Worm (Caenorhabditis elegans): ENCODE data around the gene dhhc-8.

dhhc-8 gene

ce11 chrIII:13103980-13104379, 3.4 kb upstream of the dhhc-8 start:
- no peak for TF ChIP-seq ceh-16 (tag; optimal IDR thresholded peaks at IDR 0.05)
- no peak for TF ChIP-seq lin-11 (tag; optimal IDR thresholded peaks at IDR 0.05)

ce11 chrIII:13104410-13104809, 3.0 kb upstream of the dhhc-8 start:
- TF ChIP-seq nhr-77 (tag; optimal IDR thresholded peaks at IDR 0.05) = no peak
- no peak for TF ChIP-seq ztf-1 (GFP tag; conservative IDR thresholded peaks at IDR 0.05)
- no peak for TF ChIP-seq skn-1 (tag; optimal IDR thresholded peaks at IDR 0.05)
- TF ChIP-seq nhr-25 (tag; optimal IDR thresholded peaks at IDR 0.05) = no peak
- TF ChIP-seq sma-9 (GFP tag; optimal IDR thresholded peaks at IDR 0.05) = no peak
- no peak for TF ChIP-seq sma-9 (tag; optimal IDR thresholded peaks at IDR 0.05)
- no peak for TF ChIP-seq unc-62 (GFP tag; optimal IDR thresholded peaks at IDR 0.05)
- no peak for TF ChIP-seq nhr-21 (tag; optimal IDR thresholded peaks at IDR 0.05)
- no peak for TF ChIP-seq alr-1 (tag; optimal IDR thresholded peaks at IDR 0.05)
- TF ChIP-seq dmd-4 (tag; optimal IDR thresholded peaks at IDR 0.05) = no peak
- TF ChIP-seq aly-2 (tag; optimal IDR thresholded peaks at IDR 0.05) = no peak
- no peak for TF ChIP-seq unc-55 (GFP tag; optimal IDR thresholded peaks at IDR 0.05)
- no peak for TF ChIP-seq Y55F3AM.14 (GFP tag; optimal IDR thresholded peaks at IDR 0.05)
- no peak for TF ChIP-seq C34F6.9 (tag; optimal IDR thresholded peaks at IDR 0.05)
- TF ChIP-seq nhr-23 (tag; optimal IDR thresholded peaks at IDR 0.05) = no peak
- no peak for TF ChIP-seq elt-1 (tag; optimal IDR thresholded peaks at IDR 0.05)
- TF ChIP-seq mdl-1 (tag; optimal IDR thresholded peaks at IDR 0.05) = no peak
- no peak for TF ChIP-seq peb-1 (tag; optimal IDR thresholded peaks at IDR 0.05)
- no peak for TF ChIP-seq mab-5 (tag; optimal IDR thresholded peaks at IDR 0.05)
- TF ChIP-seq nhr-237 (tag; optimal IDR thresholded peaks at IDR 0.05) = no peak

- TF ChIP-seq nhr-21 (tag; optimal IDR thresholded peaks at IDR 0.05) (no peak), nhr-25 (tag; optimal IDR thresholded peaks at IDR 0.05) (no peak), elt-3 (tag; optimal IDR thresholded peaks at IDR 0.05) (no peak), mbf-1 (tag; optimal IDR thresholded peaks at IDR 0.05) (no peak), ztf-4 (tag; optimal IDR thresholded peaks at IDR 0.05) (no peak), zag-1 (tag; optimal IDR thresholded peaks at IDR 0.05) (no peak), nhr-23 (tag; optimal IDR thresholded peaks at IDR 0.05) (no peak), dmd-4 (tag; optimal IDR thresholded peaks at IDR 0.05) (no peak), snpc-4 (tag; optimal IDR thresholded peaks at IDR 0.05) (no peak), unc-39 (tag; optimal IDR thresholded peaks at IDR 0.05) (no peak), lin-11 (tag; optimal IDR thresholded peaks at IDR 0.05) (no peak), lsy-2 (tag; optimal IDR thresholded peaks at IDR 0.05) (no peak), ceh-82 (tag; optimal IDR thresholded peaks at IDR 0.05) (no peak)
These were observed 1.9 kb upstream of the dhhc-8 start for ce11 chrIII:13105497-13105896.

ce11 chrIII:13105911-13106310, 1.5 kb upstream of the dhhc-8 start:
- TF ChIP-seq crh-2 (tag; optimal IDR thresholded peaks at IDR 0.05) (peak; percentile 68), sem-4 (tag; optimal IDR thresholded peaks at IDR 0.05) (peak; percentile 67), C34F6.9 (tag; optimal IDR thresholded peaks at IDR 0.05) (peak; percentile 59), nhr-129 (tag; optimal IDR thresholded peaks at IDR 0.05) (peak; percentile 71), R02D3.7 (tag; optimal IDR thresholded peaks at IDR 0.05) (no peak), gmeb-1 (tag; optimal IDR thresholded peaks at IDR 0.05) (peak; percentile 20), lsy-2 (tag; optimal IDR thresholded peaks at IDR 0.05) (peak in 1 of 2 experiments; percentile 61), elt-1 (tag; optimal IDR thresholded peaks at IDR 0.05) (no peak), skn-1 (tag; optimal IDR thresholded peaks at IDR 0.05) (no peak), lin-13 (GFP tag; optimal IDR thresholded peaks at IDR 0.05) (peak; percentile 47), fos-1 (tag; optimal IDR thresholded peaks at IDR 0.05) (peak; percentile 62), unc-55 (GFP tag; optimal IDR thresholded peaks at IDR 0.05) (peak; percentile 87), F13H6.1 (tag; optimal IDR thresholded peaks at IDR 0.05) (peak; percentile 42), unc-62 (GFP tag; optimal IDR thresholded peaks at IDR 0.05) (no peak)

- TF ChIP-seq C34F6.9 (tag; optimal IDR thresholded peaks at IDR 0.05) = no peak
- no peak for TF ChIP-seq unc-55 (GFP tag; optimal IDR thresholded peaks at IDR 0.05)
- no peak for TF ChIP-seq unc-62 (GFP tag; optimal IDR thresholded peaks at IDR 0.05)
- no peak for TF ChIP-seq lin-13 (GFP tag; optimal IDR thresholded peaks at IDR 0.05)
- TF ChIP-seq elt-3 (tag; optimal IDR thresholded peaks at IDR 0.05) = no peak
- no peak for TF ChIP-seq nhr-10 (tag; optimal IDR thresholded peaks at IDR 0.05)
- no peak for TF ChIP-seq lin-11 (tag; optimal IDR thresholded peaks at IDR 0.05)
- no peak for TF ChIP-seq nhr-12 (tag; optimal IDR thresholded peaks at IDR 0.05)
- no peak for TF ChIP-seq elt-1 (tag; optimal IDR thresholded peaks at IDR 0.05)
- TF ChIP-seq nhr-21 (tag; optimal IDR thresholded peaks at IDR 0.05) = no peak
- TF ChIP-seq zag-1 (tag; optimal IDR thresholded peaks at IDR 0.05) = no peak
- no peak for TF ChIP-seq alr-1 (tag; optimal IDR thresholded peaks at IDR 0.05)
- TF ChIP-seq dmd-4 (tag; optimal IDR thresholded peaks at IDR 0.05) = no peak
- TF ChIP-seq sma-9 (GFP tag; optimal IDR thresholded peaks at IDR 0.05) = no peak
- no peak for TF ChIP-seq sma-9 (tag; optimal IDR thresholded peaks at IDR 0.05)
- no peak for TF ChIP-seq lsy-2 (tag; optimal IDR thresholded peaks at IDR 0.05)
- no peak for TF ChIP-seq aly-2 (tag; optimal IDR thresholded peaks at IDR 0.05)
These were observed 11.1 kb downstream of the dhhc-8 start for ce11 chrIII:13118460-13118859.
